Worm (Caenorhabditis elegans) whole organism, L4 larva: ENCODE results near the gene ppm-2.

Experiments
- D1046.2 ChIP-seq: fragments of 200-800 bp; sonication (Bioruptor generic); IDR thresholded peaks from 2 replicates; pipeline ENCODE4 v1.3.6; 2022; ENCODE audit warnings: missing genetic modification characterization, missing compliant biosample characterization
- F10B5.3 ChIP-seq: sonication (generic microtip); optimal IDR thresholded peaks from 2 replicates; lab custom pipeline; 2016; ENCODE audit warnings: mild to moderate bottlenecking, missing genetic modification characterization, missing compliant biosample characterization
- R02D3.7 ChIP-seq: fragments of 150-350 bp; sonication (generic microtip); optimal IDR thresholded peaks from 3 replicates; lab custom pipeline; 2014; ENCODE audit warnings: missing biosample characterization, missing genetic modification characterization
- T20F7.1 ChIP-seq: fragments of 200-800 bp; sonication (Bioruptor generic); optimal IDR thresholded peaks from 2 replicates; lab custom pipeline; 2018; ENCODE audit warnings: mild to moderate bottlenecking, missing genetic modification characterization, missing compliant biosample characterization
- Y105C5A.15 ChIP-seq: fragments of 200-800 bp; sonication (Bioruptor generic); IDR thresholded peaks from 2 replicates; pipeline ENCODE4 v1.3.6; 2022; ENCODE audit warnings: missing genetic modification characterization, missing compliant biosample characterization
- Y5F2A.4 ChIP-seq: fragments of 200-800 bp; sonication (Bioruptor generic); optimal IDR thresholded peaks from 2 replicates; lab custom pipeline; 2018; ENCODE audit warnings: mild to moderate bottlenecking, missing genetic modification characterization, missing compliant biosample characterization
- Y75B8A.6 ChIP-seq: fragments of 200-800 bp; sonication (Bioruptor generic); IDR thresholded peaks from 2 replicates; pipeline ENCODE4 v1.3.6; 2022; ENCODE audit warnings: missing genetic modification reagents, missing genetic modification characterization, missing compliant biosample characterization
- ZK337.2 ChIP-seq: fragments of 200-800 bp; sonication (Bioruptor generic); IDR thresholded peaks from 2 replicates; pipeline ENCODE4 v1.3.6; 2022; ENCODE audit warnings: missing genetic modification reagents, missing genetic modification characterization, missing compliant biosample characterization
- ama-1 ChIP-seq: fragments of 150-350 bp; optimal IDR thresholded peaks from 2 replicates; lab custom pipeline; 2014; ENCODE audit warnings: inconsistent platforms, mixed read lengths
- arid-1 ChIP-seq: fragments of 200-800 bp; sonication (Bioruptor generic); conservative IDR thresholded peaks from 2 replicates; pipeline ENCODE4 v1.3.6; 2022; ENCODE audit warnings: missing genetic modification reagents, missing genetic modification characterization, missing compliant biosample characterization
- attf-4 ChIP-seq: sonication (generic microtip); optimal IDR thresholded peaks from 3 replicates; lab custom pipeline; 2017; ENCODE audit warnings: missing biosample characterization, missing genetic modification characterization
- ceh-28 ChIP-seq: fragments of 150-350 bp; optimal IDR thresholded peaks from 2 replicates; lab custom pipeline; 2014; ENCODE audit warnings: missing biosample characterization, missing genetic modification reagents, missing genetic modification characterization
- ceh-32 ChIP-seq: sonication (generic microtip); optimal IDR thresholded peaks from 2 replicates; lab custom pipeline; 2016; ENCODE audit warnings: mild to moderate bottlenecking, missing genetic modification characterization, missing compliant biosample characterization; ENCODE audit not compliant: poor library complexity
- ces-1 ChIP-seq: fragments of 150-350 bp; sonication (generic microtip); optimal IDR thresholded peaks from 4 replicates; lab custom pipeline; 2014; ENCODE audit warnings: missing biosample characterization, missing genetic modification reagents, missing genetic modification characterization
- cey-2 ChIP-seq: sonication (generic microtip); optimal IDR thresholded peaks from 3 replicates; lab custom pipeline; 2017; ENCODE audit warnings: missing genetic modification characterization, mild to moderate bottlenecking, missing compliant biosample characterization, antibody characterized with exemption, borderline replicate concordance; ENCODE audit not compliant: insufficient read depth
- ctbp-1 ChIP-seq: fragments of 200-800 bp; sonication (Bioruptor generic); IDR thresholded peaks from 2 replicates; pipeline ENCODE4 v1.3.6; 2022; ENCODE audit warnings: missing genetic modification reagents, missing genetic modification characterization, missing compliant biosample characterization
- daf-16 ChIP-seq, 3 experiments: sonication (generic microtip); optimal IDR thresholded peaks; 2 replicates each; lab custom pipeline; 2016 to 2017; ENCODE audit warnings: missing genetic modification characterization in 3 of 3, missing genetic modification reagents in 3 of 3, mild to moderate bottlenecking in 2 of 3, missing compliant biosample characterization in 2 of 3, missing biosample characterization in 1 of 3, moderate library complexity in 1 of 3
- daf-19 ChIP-seq: fragments of 200-800 bp; sonication (Bioruptor generic); conservative IDR thresholded peaks from 2 replicates; pipeline ENCODE4 v1.3.6; 2022; ENCODE audit warnings: missing genetic modification characterization, missing compliant biosample characterization
- daf-8 ChIP-seq: fragments of 200-800 bp; sonication (Bioruptor generic); IDR thresholded peaks from 2 replicates; pipeline ENCODE4 v1.3.6; 2022; ENCODE audit warnings: missing genetic modification characterization, missing compliant biosample characterization
- dmd-6 ChIP-seq: fragments of 200-800 bp; sonication (Bioruptor generic); IDR thresholded peaks from 2 replicates; pipeline ENCODE4 v1.3.6; 2022; ENCODE audit warnings: missing genetic modification reagents, missing genetic modification characterization, missing compliant biosample characterization
- dmd-8 ChIP-seq: fragments of 200-800 bp; sonication (Bioruptor generic); IDR thresholded peaks from 2 replicates; pipeline ENCODE4 v1.3.6; 2022; ENCODE audit warnings: missing genetic modification characterization, missing compliant biosample characterization
- duxl-1 ChIP-seq: sonication (generic microtip); optimal IDR thresholded peaks from 2 replicates; lab custom pipeline; 2016; ENCODE audit warnings: mild to moderate bottlenecking, missing genetic modification characterization, moderate library complexity, missing compliant biosample characterization; ENCODE audit not compliant: poor library complexity
- dve-1 ChIP-seq: sonication (generic microtip); optimal IDR thresholded peaks from 2 replicates; lab custom pipeline; 2017; ENCODE audit warnings: antibody characterized with exemption, mild to moderate bottlenecking, missing genetic modification characterization, missing compliant biosample characterization; ENCODE audit not compliant: insufficient read depth
- hlh-11 ChIP-seq: fragments of 200-800 bp; sonication (Bioruptor generic); optimal IDR thresholded peaks from 2 replicates; lab custom pipeline; 2018; ENCODE audit warnings: mild to moderate bottlenecking, missing genetic modification characterization, missing compliant biosample characterization
- hmg-1.1 ChIP-seq: fragments of 200-800 bp; sonication (Bioruptor generic); IDR thresholded peaks from 2 replicates; pipeline ENCODE4 v1.3.6; 2022; ENCODE audit warnings: missing genetic modification reagents, missing genetic modification characterization, missing compliant biosample characterization
- jun-1 ChIP-seq: fragments of 150-350 bp; optimal IDR thresholded peaks from 2 replicates; lab custom pipeline; 2014; ENCODE audit warnings: missing biosample characterization, missing genetic modification reagents, missing genetic modification characterization
- lin-1 ChIP-seq: fragments of 200-800 bp; sonication (Bioruptor generic); IDR thresholded peaks from 2 replicates; pipeline ENCODE4 v1.3.6; 2022; ENCODE audit warnings: missing genetic modification reagents, missing genetic modification characterization, missing compliant biosample characterization
- lin-15B ChIP-seq: fragments of 150-350 bp; sonication (generic microtip); optimal IDR thresholded peaks from 3 replicates; lab custom pipeline; 2014; ENCODE audit warnings: missing biosample characterization, missing genetic modification characterization
- lin-39 ChIP-seq: fragments of 150-350 bp; optimal IDR thresholded peaks from 2 replicates; lab custom pipeline; 2014; ENCODE audit warnings: missing biosample characterization, missing genetic modification reagents, missing genetic modification characterization
- mdl-1 ChIP-seq, 2 experiments: fragments of 150-350 bp in 1 of 2; sonication (generic microtip) in 1 of 2; optimal IDR thresholded peaks; 2 replicates each; lab custom pipeline; 2014 to 2017; ENCODE audit warnings: missing biosample characterization in 2 of 2, missing genetic modification characterization in 2 of 2
- mep-1 ChIP-seq: fragments of 150-350 bp; sonication (generic microtip); optimal IDR thresholded peaks from 3 replicates; lab custom pipeline; 2014; ENCODE audit warnings: missing biosample characterization, missing genetic modification characterization
- mxl-2 ChIP-seq: fragments of 200-800 bp; sonication (Bioruptor generic); conservative IDR thresholded peaks from 2 replicates; pipeline ENCODE4 v1.3.6; 2022; ENCODE audit warnings: missing genetic modification reagents, missing genetic modification characterization, missing compliant biosample characterization
- nhr-11 ChIP-seq: fragments of 150-350 bp; optimal IDR thresholded peaks from 2 replicates; lab custom pipeline; 2014; ENCODE audit warnings: missing biosample characterization, missing genetic modification characterization
- nhr-111 ChIP-seq: fragments of 200-800 bp; sonication (Bioruptor generic); optimal IDR thresholded peaks from 2 replicates; lab custom pipeline; 2018; ENCODE audit warnings: mild to moderate bottlenecking, missing genetic modification characterization, missing compliant biosample characterization
- nhr-28 ChIP-seq: fragments of 150-350 bp; optimal IDR thresholded peaks from 2 replicates; lab custom pipeline; 2014; ENCODE audit warnings: missing biosample characterization, missing genetic modification characterization
- nhr-48 ChIP-seq: sonication (generic microtip); optimal IDR thresholded peaks from 2 replicates; lab custom pipeline; 2016; ENCODE audit warnings: mild to moderate bottlenecking, missing genetic modification characterization, missing compliant biosample characterization
- nhr-77 ChIP-seq: fragments of 150-350 bp; optimal IDR thresholded peaks from 2 replicates; lab custom pipeline; 2014; ENCODE audit warnings: missing biosample characterization, missing genetic modification characterization
- pha-4 ChIP-seq, 2 experiments: fragments of 150-350 bp in 1 of 2; fragments of 200-800 bp in 1 of 2; sonication (Bioruptor generic) in 1 of 2; IDR thresholded peaks in 1 of 2; optimal IDR thresholded peaks in 1 of 2; 2 replicates each; pipeline versions ENCODE4 v1.3.6 to Lab custom; 2014 to 2022; ENCODE audit warnings: missing genetic modification characterization in 2 of 2, missing genetic modification reagents in 2 of 2, missing biosample characterization in 1 of 2, missing compliant biosample characterization in 1 of 2
- pqm-1 ChIP-seq: sonication (generic microtip); optimal IDR thresholded peaks from 2 replicates; lab custom pipeline; 2017; ENCODE audit warnings: missing biosample characterization, missing genetic modification characterization
- snpc-1.2 ChIP-seq: fragments of 200-800 bp; sonication (Bioruptor generic); IDR thresholded peaks from 2 replicates; pipeline ENCODE4 v1.3.6; 2022; ENCODE audit warnings: missing genetic modification reagents, missing genetic modification characterization, missing compliant biosample characterization
- spr-1 ChIP-seq: sonication (generic microtip); optimal IDR thresholded peaks from 2 replicates; lab custom pipeline; 2016; ENCODE audit warnings: mild to moderate bottlenecking, missing genetic modification characterization, missing compliant biosample characterization
- spr-3 ChIP-seq: fragments of 200-800 bp; sonication (Bioruptor generic); optimal IDR thresholded peaks from 2 replicates; lab custom pipeline; 2018; ENCODE audit warnings: mild to moderate bottlenecking, missing genetic modification characterization, missing compliant biosample characterization
- vab-7 ChIP-seq: fragments of 200-800 bp; sonication (Bioruptor generic); IDR thresholded peaks from 2 replicates; pipeline ENCODE4 v1.3.6; 2022; ENCODE audit warnings: missing genetic modification reagents, missing genetic modification characterization, missing compliant biosample characterization
- zfp-3 ChIP-seq: fragments of 200-800 bp; sonication (Bioruptor generic); conservative IDR thresholded peaks from 2 replicates; pipeline ENCODE4 v1.3.6; 2022; ENCODE audit warnings: missing genetic modification reagents, missing genetic modification characterization, missing compliant biosample characterization

ppm-2 gene

DNA sequence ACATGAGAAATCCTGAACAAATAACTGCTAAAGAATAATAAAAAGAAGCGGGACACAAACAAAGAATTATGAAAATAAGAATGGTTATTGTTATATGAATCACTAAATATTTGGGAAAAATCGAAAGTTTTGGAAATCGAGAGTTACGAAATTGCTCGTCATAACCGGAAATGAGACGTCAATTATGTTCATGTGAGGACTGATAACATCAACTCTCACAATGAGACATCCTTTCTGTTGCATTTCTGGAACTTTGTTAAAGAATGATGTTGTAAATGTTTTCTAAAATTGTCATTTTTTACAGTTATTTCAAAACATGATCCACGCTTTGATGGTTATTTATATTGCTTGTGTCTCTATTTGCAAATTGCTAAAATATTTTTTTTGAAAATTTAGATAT lies 2.4 kb upstream of the ppm-2 start, which contains the start of gene T23F11.6:
T23F11.6 (minus strand) TSS at position 45 of the 400 bp plus-strand sequence.
- TF ChIP-seq dmd-6 (GFP tag; lab: Robert Waterston, UW) (peak; percentile 65), spr-1 (no peak), dmd-8 (GFP tag; lab: Robert Waterston, UW) (no peak), dve-1 (tag; lab: Kevin White, UChicago) (peak; percentile 5), zfp-3 (GFP tag; lab: Robert Waterston, UW) (no peak), mdl-1 (tag; optimal IDR thresholded peaks at IDR 0.05; lab: Kevin White, UChicago) (peak in 1 of 2 experiments; percentile 1), daf-16 (GFP tag; optimal IDR thresholded peaks at IDR 0.05; lab: Kevin White, UChicago) (no peak), daf-16 (tag; optimal IDR thresholded peaks at IDR 0.05; lab: Kevin White, UChicago) (peak; percentile 22), attf-4 (tag; lab: Kevin White, UChicago) (no peak), D1046.2 (GFP tag; lab: Robert Waterston, UW) (no peak), lin-1 (GFP tag; lab: Robert Waterston, UW) (0 out of 2 replicates have a peak, but pooled peaks have one; percentile 49), vab-7 (GFP tag; lab: Robert Waterston, UW) (no peak), jun-1 (tag; lab: Kevin White, UChicago) (no peak), pqm-1 (tag; lab: Kevin White, UChicago) (peak; percentile 53), nhr-111 (GFP tag; lab: Kevin White, UChicago) (no peak), nhr-28 (tag; lab: Kevin White, UChicago) (peak; percentile 15)

DNA sequence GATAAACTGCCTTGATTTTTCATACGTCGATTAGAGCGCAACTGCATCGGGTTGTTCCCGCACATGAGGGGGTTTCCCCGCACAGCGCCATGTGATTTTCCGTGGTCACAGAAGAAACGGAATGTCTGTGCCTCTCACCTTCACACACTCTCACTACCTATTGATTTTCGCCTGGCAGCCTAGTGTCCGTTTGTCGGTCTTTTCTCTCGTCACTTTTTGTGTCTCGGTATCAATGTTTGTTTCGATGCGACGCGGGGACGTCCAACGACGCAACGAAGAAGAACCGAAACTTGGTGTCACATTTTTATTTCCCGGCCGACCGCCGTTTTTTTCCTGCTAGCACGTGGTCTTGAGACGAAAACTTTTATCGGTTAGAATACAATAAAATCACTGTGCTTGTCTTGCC lies 928 bp upstream of the ppm-2 start:
- peak; percentile 76; the same call in 1 of the 2 replicates for TF ChIP-seq Y105C5A.15 (GFP tag; lab: Robert Waterston, UW)
- TF ChIP-seq duxl-1 (tag; lab: Kevin White, UChicago): peak; percentile 50
- no peak for TF ChIP-seq Y5F2A.4 (GFP tag; lab: Kevin White, UChicago)
- peak; percentile 99 for TF ChIP-seq dmd-6 (GFP tag; lab: Robert Waterston, UW)
- peak; percentile 100 for TF ChIP-seq mdl-1 (tag; optimal IDR thresholded peaks at IDR 0.05; lab: Kevin White, UChicago)
- no peak for TF ChIP-seq attf-4 (tag; lab: Kevin White, UChicago)
- 0 out of 2 replicates have a peak, but pooled peaks have one; percentile 39 for TF ChIP-seq daf-19 (GFP tag; lab: Robert Waterston, UW)
- TF ChIP-seq dve-1 (tag; lab: Kevin White, UChicago): peak; percentile 96
- no peak for TF ChIP-seq dmd-8 (GFP tag; lab: Robert Waterston, UW)
- TF ChIP-seq lin-15B (tag; lab: Kevin White, UChicago): no peak
- no peak for TF ChIP-seq lin-39
- peak; percentile 72 for TF ChIP-seq jun-1 (tag; lab: Kevin White, UChicago)
- TF ChIP-seq ZK337.2 (GFP tag; lab: Robert Waterston, UW): 0 out of 2 replicates have a peak, but pooled peaks have one; percentile 25
- TF ChIP-seq ceh-28 (tag; lab: Kevin White, UChicago): peak; percentile 72
- peak; percentile 76 for TF ChIP-seq mxl-2 (GFP tag; lab: Robert Waterston, UW)
- no peak for TF ChIP-seq F10B5.3 (tag; lab: Kevin White, UChicago)
- TF ChIP-seq ceh-32 (tag; lab: Kevin White, UChicago): no peak
- TF ChIP-seq pha-4 (GFP tag; IDR thresholded peaks at IDR 0.05; lab: Robert Waterston, UW): peak; percentile 75
- TF ChIP-seq pha-4 (tag; optimal IDR thresholded peaks at IDR 0.05; lab: Kevin White, UChicago): peak; percentile 21
- TF ChIP-seq daf-16 (GFP tag; optimal IDR thresholded peaks at IDR 0.05; lab: Kevin White, UChicago): peak; percentile 54 to 75
- TF ChIP-seq daf-16 (tag; optimal IDR thresholded peaks at IDR 0.05; lab: Kevin White, UChicago): peak; percentile 77
- TF ChIP-seq nhr-11 (tag; lab: Kevin White, UChicago): peak; percentile 96
- TF ChIP-seq pqm-1 (tag; lab: Kevin White, UChicago): peak; percentile 39
- TF ChIP-seq nhr-48 (tag; lab: Kevin White, UChicago): peak; percentile 97
- TF ChIP-seq Y75B8A.6 (GFP tag; lab: Robert Waterston, UW): no peak
- peak; percentile 86 for TF ChIP-seq T20F7.1 (GFP tag; lab: Kevin White, UChicago)
- TF ChIP-seq arid-1: peak; percentile 15; the same call in 1 of the 2 replicates
- peak; percentile 16 for TF ChIP-seq cey-2 (tag; lab: Kevin White, UChicago)
- peak; percentile 86 for TF ChIP-seq hmg-1.1 (GFP tag; lab: Robert Waterston, UW)
- no peak for TF ChIP-seq spr-3
- peak; percentile 97 for TF ChIP-seq nhr-77 (tag; lab: Kevin White, UChicago)
- TF ChIP-seq zfp-3 (GFP tag; lab: Robert Waterston, UW): 0 out of 2 replicates have a peak, but pooled peaks have one; percentile 39
- TF ChIP-seq ces-1: no peak
- no peak for TF ChIP-seq snpc-1.2
- no peak for TF ChIP-seq daf-8 (GFP tag; lab: Robert Waterston, UW)
- peak; percentile 13 for TF ChIP-seq ama-1
- no peak for TF ChIP-seq R02D3.7 (tag; lab: Kevin White, UChicago)
- TF ChIP-seq mep-1 (tag; lab: Kevin White, UChicago): peak; percentile 96
- peak; percentile 97 for TF ChIP-seq nhr-28 (tag; lab: Kevin White, UChicago)
- TF ChIP-seq hlh-11 (tag; lab: Kevin White, UChicago): peak; percentile 100
- peak; percentile 78 for TF ChIP-seq spr-1
- TF ChIP-seq ctbp-1 (GFP tag; lab: Robert Waterston, UW): peak; percentile 78
